Fruit fly (Drosophila melanogaster): ENCODE results near the gene Sras.

DNA sequence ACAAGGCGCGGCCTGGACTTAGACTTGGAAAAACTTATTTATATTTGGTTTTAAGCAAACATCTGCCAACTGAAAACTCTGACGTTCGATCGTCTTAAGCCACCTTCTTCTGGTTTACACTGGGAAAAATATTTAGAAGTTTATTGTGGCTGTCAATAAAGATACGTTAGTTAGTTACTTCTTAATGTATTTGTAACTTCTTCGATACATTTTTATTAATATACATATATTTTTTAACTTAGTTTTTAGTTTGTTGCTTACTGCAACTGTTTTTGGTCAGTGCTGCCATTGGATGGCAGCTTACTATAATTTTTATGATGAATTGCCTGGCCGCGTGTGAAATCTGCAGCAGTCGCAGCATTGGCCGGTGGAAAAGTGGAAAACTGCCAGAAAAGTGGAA is 45.9 kb downstream of the Sras start:
- TF ChIP-seq B-H2 (GFP tag; optimal IDR thresholded peaks at IDR 0.05): no peak
- no peak for TF ChIP-seq Vsx1 (GFP tag; optimal IDR thresholded peaks at IDR 0.05)
- no peak for TF ChIP-seq ftz-f1 (GFP tag; optimal IDR thresholded peaks at IDR 0.05)
- no peak for TF ChIP-seq Lhr (GFP tag; optimal IDR thresholded peaks at IDR 0.05)
- no peak for TF ChIP-seq toy (GFP tag; IDR thresholded peaks at IDR 0.05)
- peak; percentile 40; the same call in 1 of the 2 replicates for TF ChIP-seq E2f1 (GFP tag; IDR thresholded peaks at IDR 0.05)
- TF ChIP-seq cwo (GFP tag; optimal IDR thresholded peaks at IDR 0.05): no peak
- no peak for TF ChIP-seq MTF-1 (GFP tag; optimal IDR thresholded peaks at IDR 0.05; ENCODE audit: borderline replicate concordance)
- TF ChIP-seq CG11695 (GFP tag; IDR thresholded peaks at IDR 0.05): no peak
- TF ChIP-seq maf-S (GFP tag; optimal IDR thresholded peaks at IDR 0.05): no peak
- TF ChIP-seq Dll (GFP tag; IDR thresholded peaks at IDR 0.05; ENCODE audit: partially characterized antibody): no peak
- no peak for TF ChIP-seq Side (GFP tag; optimal IDR thresholded peaks at IDR 0.05)
